Fruit fly (Drosophila melanogaster) whole organism, adult: ENCODE results near the gene fray.

Source experiments
- CG11617 ChIP-seq: fragments of 200-800 bp; sonication (Bioruptor generic); optimal IDR thresholded peaks from 2 replicates; lab custom pipeline; 2017; ENCODE audit warnings: mild to moderate bottlenecking, missing biosample characterization, missing genetic modification reagents, missing genetic modification characterization
- CG1620 ChIP-seq: fragments of 200-800 bp; sonication (Bioruptor generic); optimal IDR thresholded peaks from 2 replicates; lab custom pipeline; 2016; ENCODE audit warnings: missing biosample characterization, missing genetic modification characterization
- CG5204 ChIP-seq: fragments of 200-800 bp; sonication (Bioruptor generic); optimal IDR thresholded peaks from 2 replicates; lab custom pipeline; 2016; ENCODE audit warnings: missing biosample characterization, missing genetic modification characterization
- CG7045 ChIP-seq: fragments of 200-800 bp; sonication (Bioruptor generic); optimal IDR thresholded peaks from 2 replicates; lab custom pipeline; 2017; ENCODE audit warnings: missing biosample characterization, mild to moderate bottlenecking, missing genetic modification characterization
- CG7101 ChIP-seq: fragments of 200-800 bp; sonication (Bioruptor generic); optimal IDR thresholded peaks from 2 replicates; lab custom pipeline; 2018; ENCODE audit warnings: missing biosample characterization, mild to moderate bottlenecking, missing genetic modification characterization, moderate library complexity
- Crg-1 ChIP-seq: fragments of 200-800 bp; sonication (Bioruptor generic); optimal IDR thresholded peaks from 2 replicates; lab custom pipeline; 2016; ENCODE audit warnings: missing biosample characterization, missing genetic modification characterization
- Hr96 ChIP-seq: fragments of 200-800 bp; sonication (Bioruptor generic); optimal IDR thresholded peaks from 2 replicates; lab custom pipeline; 2016; ENCODE audit warnings: missing biosample characterization, missing genetic modification characterization
- bab1 ChIP-seq: fragments of 200-800 bp; sonication (Bioruptor generic); optimal IDR thresholded peaks from 3 replicates; lab custom pipeline; 2019; ENCODE audit warnings: missing biosample characterization, mild to moderate bottlenecking, missing genetic modification characterization, moderate library complexity
- cic ChIP-seq: fragments of 200-800 bp; sonication (Bioruptor generic); optimal IDR thresholded peaks from 2 replicates; lab custom pipeline; 2017; ENCODE audit warnings: missing biosample characterization, mild to moderate bottlenecking, missing genetic modification characterization, moderate library complexity
- kay ChIP-seq: fragments of 200-800 bp; sonication (Bioruptor generic); peaks from one replicate; lab custom pipeline; 2016; ENCODE audit warnings: missing biosample characterization, missing genetic modification characterization, borderline replicate concordance
- ovo ChIP-seq: fragments of 200-800 bp; sonication (Bioruptor generic); optimal IDR thresholded peaks from 2 replicates; lab custom pipeline; 2016; ENCODE audit warnings: missing biosample characterization, missing genetic modification characterization
- pad ChIP-seq: fragments of 200-800 bp; sonication (Bioruptor generic); optimal IDR thresholded peaks from 3 replicates; lab custom pipeline; 2017; ENCODE audit warnings: missing biosample characterization, missing genetic modification characterization, mild to moderate bottlenecking, moderate library complexity, missing genetic modification reagents

- TF ChIP-seq CG1620 (GFP tag; lab: Kevin White, UChicago) (no peak), CG7101 (tag; lab: Kevin White, UChicago) (no peak), cic (GFP tag; lab: Kevin White, UChicago) (no peak), ovo (GFP tag; lab: Kevin White, UChicago) (no peak), CG5204 (GFP tag; lab: Kevin White, UChicago) (no peak), pad (GFP tag; lab: Kevin White, UChicago) (no peak), Crg-1 (GFP tag; lab: Kevin White, UChicago) (no peak), bab1 (no peak), Hr96 (GFP tag; lab: Kevin White, UChicago) (no peak), CG7045 (GFP tag; lab: Kevin White, UChicago) (no peak), kay (GFP tag; lab: Kevin White, UChicago) (no peak), CG11617 (GFP tag; lab: Kevin White, UChicago) (no peak)
Observed at dm6 chr3R:18619451-18619942, 46.6 kb downstream of the fray start.
